Worm (Caenorhabditis elegans): ENCODE results near the gene C37C3.18.

- no peak for TF ChIP-seq klf-2 (GFP tag; conservative IDR thresholded peaks at IDR 0.05)
- TF ChIP-seq tab-1 (GFP tag; IDR thresholded peaks at IDR 0.05), result no peak
Measured at ce11 chrV:7893812-7894381, 39.1 kb downstream of the C37C3.18 start, which contains the start of gene F40A3.6.
